Fruit fly (Drosophila melanogaster) whole organism, larva: ENCODE data around the gene CG12506.
A peak's percentile ranks its signal among the peaks of the same experiment; 100 is the strongest.

ENCODE experiments used
- noc ChIP-seq: fragments of 200-800 bp; sonication (Bioruptor generic); optimal IDR thresholded peaks from 3 replicates; lab custom pipeline; 2019; ENCODE audit warnings: missing biosample characterization, mild to moderate bottlenecking, missing genetic modification characterization, moderate library complexity

The CG12506 gene

dm6 chr2L:789966-790365 is 16.6 kb downstream of the CG12506 start:
- TF ChIP-seq noc: no peak

dm6 chr2L:790698-791097 is 17.4 kb downstream of the CG12506 start, which contains the start of gene Pkg21D:
Pkg21D (minus strand) TSS chr2L:790798.
- TF ChIP-seq noc: no peak

- TF ChIP-seq noc: no peak
Observed at dm6 chr2L:810277-810676, 36.9 kb downstream of the CG12506 start, which contains the start of gene Nnf1b. Nnf1b (plus strand) TSS chr2L:810577.

dm6 chr2L:811405-811804 is 38.1 kb downstream of the CG12506 start, which contains the start of gene Dbp21E2:
Dbp21E2 (plus strand) TSS chr2L:811584.
- TF ChIP-seq noc: no peak

dm6 chr2L:815785-816389 is 42.5 kb downstream of the CG12506 start, which contains the start of the genes Saf6 and Pex12:
Saf6 (minus strand) TSS chr2L:815950.
Pex12 (plus strand) TSS chr2L:815993.
- TF ChIP-seq noc: no peak

- TF ChIP-seq noc: no peak
Observed at dm6 chr2L:817850-818249, 44.5 kb downstream of the CG12506 start, which contains the start of gene CG15880. CG15880 (minus strand) TSS chr2L:817950.

- peak; percentile 66 for TF ChIP-seq noc
Observed at dm6 chr2L:819315-820032, 46.1 kb downstream of the CG12506 start, which contains the start of the genes PGAP2 and Clp. PGAP2 (minus strand) TSS chr2L:819508. Clp (plus strand) TSS chr2L:819964.

dm6 chr2L:821242-821985 is 48.1 kb downstream of the CG12506 start, which contains the start of gene CG3662:
CG3662 (plus strand) TSS chr2L:821289.
- peak; percentile 17 for TF ChIP-seq noc

- TF ChIP-seq noc: no peak
Observed at dm6 chr2L:821986-822711, 48.8 kb downstream of the CG12506 start.
